Worm (Caenorhabditis elegans): Measurements from ENCODE around the gene pvf-1.

Gene pvf-1

ce11 chrIII:1831104-1831503 lies 7.0 kb upstream of the pvf-1 start:
- TF ChIP-seq eyg-1 (tag; optimal IDR thresholded peaks at IDR 0.05), result no peak
- no peak for TF ChIP-seq nfya-1 (tag; optimal IDR thresholded peaks at IDR 0.05)
- no peak for TF ChIP-seq unc-3 (GFP tag; conservative IDR thresholded peaks at IDR 0.05)
- TF ChIP-seq unc-3 (tag; optimal IDR thresholded peaks at IDR 0.05), result no peak
- TF ChIP-seq Y22D7AL.16 (tag; optimal IDR thresholded peaks at IDR 0.05), result no peak
- TF ChIP-seq unc-86 (tag; optimal IDR thresholded peaks at IDR 0.05), result no peak
- no peak for TF ChIP-seq lin-11 (tag; optimal IDR thresholded peaks at IDR 0.05)
- TF ChIP-seq nhr-232 (tag; optimal IDR thresholded peaks at IDR 0.05), result no peak
- TF ChIP-seq tbx-7 (tag; optimal IDR thresholded peaks at IDR 0.05), result no peak
- no peak for TF ChIP-seq ets-4 (tag; optimal IDR thresholded peaks at IDR 0.05)
- TF ChIP-seq ceh-6 (GFP tag; optimal IDR thresholded peaks at IDR 0.05), result no peak
- no peak for TF ChIP-seq ceh-30 (tag; optimal IDR thresholded peaks at IDR 0.05)
- TF ChIP-seq unc-55 (GFP tag; optimal IDR thresholded peaks at IDR 0.05), result no peak
- no peak for TF ChIP-seq npax-4 (tag; optimal IDR thresholded peaks at IDR 0.05)
- no peak for TF ChIP-seq nhr-11 (tag; optimal IDR thresholded peaks at IDR 0.05)
- no peak for TF ChIP-seq hlh-13 (GFP tag; optimal IDR thresholded peaks at IDR 0.05)
- TF ChIP-seq hlh-6 (tag; optimal IDR thresholded peaks at IDR 0.05), result no peak

ce11 chrIII:1819049-1819597 lies 5.0 kb downstream of the pvf-1 start:
- TF ChIP-seq sox-4 (tag; optimal IDR thresholded peaks at IDR 0.05), result no peak
- TF ChIP-seq ttx-3 (tag; optimal IDR thresholded peaks at IDR 0.05), result no peak
- TF ChIP-seq ceh-34 (tag; optimal IDR thresholded peaks at IDR 0.05), result no peak
- TF ChIP-seq mec-3 (tag; optimal IDR thresholded peaks at IDR 0.05; ENCODE audit: borderline replicate concordance), result no peak
- TF ChIP-seq C38D4.7 (GFP tag; optimal IDR thresholded peaks at IDR 0.05), result no peak
- TF ChIP-seq zip-5 (tag; optimal IDR thresholded peaks at IDR 0.05), result no peak
- no peak for TF ChIP-seq ceh-14 (tag; optimal IDR thresholded peaks at IDR 0.05)
- TF ChIP-seq syd-9 (tag; optimal IDR thresholded peaks at IDR 0.05), result no peak

- TF ChIP-seq pha-2 (tag; optimal IDR thresholded peaks at IDR 0.05) (no peak), fkh-10 (GFP tag; optimal IDR thresholded peaks at IDR 0.05) (no peak), ceh-34 (tag; optimal IDR thresholded peaks at IDR 0.05) (no peak), pqm-1 (tag; optimal IDR thresholded peaks at IDR 0.05) (no peak), zip-5 (tag; optimal IDR thresholded peaks at IDR 0.05) (no peak), pha-4 (tag; optimal IDR thresholded peaks at IDR 0.05) (no peak), K09A11.1 (tag; optimal IDR thresholded peaks at IDR 0.05; ENCODE audit: insufficient read depth) (no peak), T23F11.4 (GFP tag; optimal IDR thresholded peaks at IDR 0.05) (no peak), ets-4 (tag; optimal IDR thresholded peaks at IDR 0.05) (no peak), ceh-31 (tag; optimal IDR thresholded peaks at IDR 0.05) (no peak), unc-3 (GFP tag; conservative IDR thresholded peaks at IDR 0.05) (no peak), unc-3 (tag; optimal IDR thresholded peaks at IDR 0.05) (no peak), tbx-7 (tag; optimal IDR thresholded peaks at IDR 0.05) (no peak), ceh-48 (tag; optimal IDR thresholded peaks at IDR 0.05) (no peak), ceh-19 (GFP tag; optimal IDR thresholded peaks at IDR 0.05) (no peak), hlh-6 (tag; optimal IDR thresholded peaks at IDR 0.05) (no peak), unc-55 (GFP tag; optimal IDR thresholded peaks at IDR 0.05) (no peak), ceh-6 (GFP tag; optimal IDR thresholded peaks at IDR 0.05) (no peak)
These were observed 6.0 kb downstream of the pvf-1 start, which contains the start of gene clp-4 for ce11 chrIII:1818001-1818655. clp-4 (minus strand) TSS chrIII:1818323.

- TF ChIP-seq ceh-31 (tag; optimal IDR thresholded peaks at IDR 0.05) (no peak), elt-2 (tag; optimal IDR thresholded peaks at IDR 0.05) (no peak), lim-6 (tag; optimal IDR thresholded peaks at IDR 0.05) (no peak), K09A11.1 (tag; optimal IDR thresholded peaks at IDR 0.05; ENCODE audit: insufficient read depth) (no peak), ama-1 (optimal IDR thresholded peaks at IDR 0.05) (no peak)
These were observed 9.8 kb downstream of the pvf-1 start for ce11 chrIII:1814285-1814684.
